Fruit fly (Drosophila melanogaster): ENCODE measurements around the gene Lsd-2.

The Lsd-2 gene

dm6 chrX:15076606-15077005, 586 bp upstream of the Lsd-2 start:
- TF ChIP-seq CG12768 (GFP tag; optimal IDR thresholded peaks at IDR 0.05) (no peak), Hr96 (GFP tag; optimal IDR thresholded peaks at IDR 0.05) (no peak), Mnt (GFP tag; optimal IDR thresholded peaks at IDR 0.05) (no peak), tj (GFP tag; optimal IDR thresholded peaks at IDR 0.05) (no peak), Clk (GFP tag; optimal IDR thresholded peaks at IDR 0.05) (no peak), ovo (GFP tag; optimal IDR thresholded peaks at IDR 0.05) (no peak), bab1 (GFP tag; optimal IDR thresholded peaks at IDR 0.05) (no peak), CG11617 (GFP tag; optimal IDR thresholded peaks at IDR 0.05) (no peak)

DNA sequence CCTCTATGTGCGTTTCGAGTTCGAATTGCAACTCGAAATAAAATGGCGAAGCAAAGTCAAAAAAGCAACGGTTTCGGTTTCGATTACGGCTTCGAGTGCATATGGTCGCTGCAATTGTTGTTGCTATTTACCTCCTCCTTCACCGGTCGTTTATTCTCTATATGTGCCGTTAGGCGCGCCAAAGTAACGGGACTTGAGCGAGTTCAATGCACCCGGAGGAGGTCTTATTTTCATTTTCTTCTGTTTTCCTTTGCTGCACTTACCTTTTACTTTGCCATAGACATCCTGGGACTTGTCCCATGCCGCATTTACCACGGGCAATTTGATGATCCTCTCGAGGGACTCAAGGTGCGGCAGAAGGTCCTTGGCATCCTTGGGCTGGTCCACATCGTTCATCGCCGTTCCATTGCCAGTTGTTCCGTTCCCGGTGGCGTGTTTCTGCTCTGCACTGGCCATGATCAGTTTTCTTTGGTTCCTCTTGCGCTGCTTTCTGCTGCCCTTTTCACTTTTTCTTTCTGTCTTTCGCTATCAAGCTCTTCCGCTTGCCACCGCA, 459 bp downstream of the Lsd-2 start:
- TF ChIP-seq bab1 (GFP tag; optimal IDR thresholded peaks at IDR 0.05) (peak; percentile 69), pad (GFP tag; optimal IDR thresholded peaks at IDR 0.05) (peak; percentile 89), tj (GFP tag; optimal IDR thresholded peaks at IDR 0.05) (peak; percentile 96), Crg-1 (GFP tag; optimal IDR thresholded peaks at IDR 0.05) (no peak), ovo (GFP tag; optimal IDR thresholded peaks at IDR 0.05) (peak; percentile 100), CG11617 (GFP tag; optimal IDR thresholded peaks at IDR 0.05) (no peak), CG7045 (GFP tag; optimal IDR thresholded peaks at IDR 0.05) (no peak)

DNA sequence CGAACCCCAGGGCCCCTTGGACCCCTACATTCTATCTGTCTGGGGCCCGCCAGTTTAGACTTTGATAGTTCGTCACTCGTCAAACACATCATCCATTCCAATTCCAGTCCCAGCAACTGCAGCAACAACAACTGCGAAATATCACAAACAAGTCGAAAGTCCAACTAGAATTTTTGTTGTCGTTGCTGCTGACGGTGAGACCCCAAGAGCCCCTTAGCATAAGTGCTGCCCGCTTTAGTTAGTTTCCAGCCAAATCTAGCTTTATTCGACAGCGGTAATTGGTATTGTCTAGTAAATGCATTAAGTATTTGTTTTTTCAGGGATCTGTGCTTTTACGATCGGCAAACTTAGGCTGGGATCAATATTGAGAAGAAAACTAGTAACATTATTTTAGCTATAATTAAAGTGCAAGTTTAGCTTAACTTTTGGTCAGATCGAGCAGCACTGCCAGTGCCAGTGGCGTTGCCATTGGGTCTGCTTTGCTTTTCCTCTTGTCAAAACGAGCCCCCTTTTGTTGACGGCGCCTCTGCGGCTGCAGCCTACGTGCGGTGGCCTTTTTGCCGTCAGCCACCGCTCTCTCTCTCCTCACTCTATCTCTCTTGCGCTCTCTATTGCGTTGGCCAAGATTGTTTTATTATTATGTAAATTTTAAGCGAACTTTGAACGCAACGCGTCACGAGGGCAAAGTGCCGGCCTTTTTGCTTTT, 1.2 kb downstream of the Lsd-2 start:
- TF ChIP-seq tj (GFP tag; optimal IDR thresholded peaks at IDR 0.05) = peak; percentile 71
- TF ChIP-seq CG12768 (GFP tag; optimal IDR thresholded peaks at IDR 0.05) = peak; percentile 77
- TF ChIP-seq CG1620 (GFP tag; optimal IDR thresholded peaks at IDR 0.05) = peak; percentile 88
- peak; percentile 98 for TF ChIP-seq kay (GFP tag; ENCODE audit: borderline replicate concordance)
- TF ChIP-seq CG11617 (GFP tag; optimal IDR thresholded peaks at IDR 0.05) = peak; percentile 93
- TF ChIP-seq Hr96 (GFP tag; optimal IDR thresholded peaks at IDR 0.05) = peak; percentile 91
- peak; percentile 84 for TF ChIP-seq CG5204 (GFP tag; optimal IDR thresholded peaks at IDR 0.05)
- no peak for TF ChIP-seq cnc (optimal IDR thresholded peaks at IDR 0.05)
- TF ChIP-seq ovo (GFP tag; optimal IDR thresholded peaks at IDR 0.05) = peak; percentile 59
- TF ChIP-seq CG7045 (GFP tag; optimal IDR thresholded peaks at IDR 0.05) = peak; percentile 70
- TF ChIP-seq cic (GFP tag; optimal IDR thresholded peaks at IDR 0.05) = peak; percentile 75
- TF ChIP-seq pad (GFP tag; optimal IDR thresholded peaks at IDR 0.05) = peak; percentile 56
- peak; percentile 84 for TF ChIP-seq Crg-1 (GFP tag; optimal IDR thresholded peaks at IDR 0.05)
- TF ChIP-seq CG14711 (tag; optimal IDR thresholded peaks at IDR 0.05) = peak; percentile 73
- peak; percentile 78 for TF ChIP-seq toe (GFP tag; optimal IDR thresholded peaks at IDR 0.05)
- TF ChIP-seq CG7101 (tag; optimal IDR thresholded peaks at IDR 0.05) = peak; percentile 87
- TF ChIP-seq bab1 (GFP tag; optimal IDR thresholded peaks at IDR 0.05) = peak; percentile 74
- TF ChIP-seq Clk (GFP tag; optimal IDR thresholded peaks at IDR 0.05) = peak; percentile 40
- TF ChIP-seq Mnt (GFP tag; optimal IDR thresholded peaks at IDR 0.05) = peak; percentile 75
- TF ChIP-seq CG33017 (tag; optimal IDR thresholded peaks at IDR 0.05) = peak; percentile 39

dm6 chrX:15070811-15071479, 5.1 kb downstream of the Lsd-2 start:
- TF ChIP-seq ovo (GFP tag; optimal IDR thresholded peaks at IDR 0.05) = peak; percentile 55
- TF ChIP-seq CG7045 (GFP tag; optimal IDR thresholded peaks at IDR 0.05) = no peak
- TF ChIP-seq cic (GFP tag; optimal IDR thresholded peaks at IDR 0.05) = peak; percentile 50
- TF ChIP-seq kay (GFP tag; ENCODE audit: borderline replicate concordance) = peak; percentile 15
- TF ChIP-seq CG14711 (tag; optimal IDR thresholded peaks at IDR 0.05) = no peak
- peak; percentile 27 for TF ChIP-seq CG11617 (GFP tag; optimal IDR thresholded peaks at IDR 0.05)
- TF ChIP-seq pad (GFP tag; optimal IDR thresholded peaks at IDR 0.05) = no peak
- peak; percentile 23 for TF ChIP-seq bab1 (GFP tag; optimal IDR thresholded peaks at IDR 0.05)
- TF ChIP-seq cnc (optimal IDR thresholded peaks at IDR 0.05) = no peak
- peak; percentile 19 for TF ChIP-seq CG7101 (tag; optimal IDR thresholded peaks at IDR 0.05)
- no peak for TF ChIP-seq CG1620 (GFP tag; optimal IDR thresholded peaks at IDR 0.05)
- TF ChIP-seq Hr96 (GFP tag; optimal IDR thresholded peaks at IDR 0.05) = no peak
- TF ChIP-seq Mnt (GFP tag; optimal IDR thresholded peaks at IDR 0.05) = peak; percentile 46
- TF ChIP-seq tj (GFP tag; optimal IDR thresholded peaks at IDR 0.05) = peak; percentile 12
- TF ChIP-seq CG12768 (GFP tag; optimal IDR thresholded peaks at IDR 0.05) = peak; percentile 39
- no peak for TF ChIP-seq toe (GFP tag; optimal IDR thresholded peaks at IDR 0.05)
- TF ChIP-seq Clk (GFP tag; optimal IDR thresholded peaks at IDR 0.05) = no peak
- TF ChIP-seq CG33017 (tag; optimal IDR thresholded peaks at IDR 0.05) = no peak
- no peak for TF ChIP-seq CG5204 (GFP tag; optimal IDR thresholded peaks at IDR 0.05)
- no peak for TF ChIP-seq Crg-1 (GFP tag; optimal IDR thresholded peaks at IDR 0.05)

DNA sequence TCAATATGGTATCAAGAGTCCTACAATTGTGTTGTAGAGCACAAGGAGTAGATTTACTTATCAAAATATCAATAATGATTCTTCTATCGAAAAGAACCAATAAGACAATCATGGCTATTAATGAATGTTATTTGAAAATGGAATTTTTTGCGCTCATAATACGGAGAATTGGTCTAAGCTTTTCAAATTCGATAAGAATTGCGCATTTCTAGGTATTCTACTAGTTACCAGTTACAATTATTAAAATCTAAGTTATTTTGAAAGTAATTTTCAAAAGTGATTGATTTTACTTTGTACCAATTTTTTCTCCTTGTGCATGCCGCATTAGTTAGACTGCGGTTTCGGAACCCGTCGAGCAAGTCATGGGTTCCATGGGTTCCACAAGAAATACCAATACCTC, 5.9 kb downstream of the Lsd-2 start:
- TF ChIP-seq CG7101 (tag; optimal IDR thresholded peaks at IDR 0.05) = no peak
- TF ChIP-seq kay (GFP tag; ENCODE audit: borderline replicate concordance) = peak; percentile 0

DNA sequence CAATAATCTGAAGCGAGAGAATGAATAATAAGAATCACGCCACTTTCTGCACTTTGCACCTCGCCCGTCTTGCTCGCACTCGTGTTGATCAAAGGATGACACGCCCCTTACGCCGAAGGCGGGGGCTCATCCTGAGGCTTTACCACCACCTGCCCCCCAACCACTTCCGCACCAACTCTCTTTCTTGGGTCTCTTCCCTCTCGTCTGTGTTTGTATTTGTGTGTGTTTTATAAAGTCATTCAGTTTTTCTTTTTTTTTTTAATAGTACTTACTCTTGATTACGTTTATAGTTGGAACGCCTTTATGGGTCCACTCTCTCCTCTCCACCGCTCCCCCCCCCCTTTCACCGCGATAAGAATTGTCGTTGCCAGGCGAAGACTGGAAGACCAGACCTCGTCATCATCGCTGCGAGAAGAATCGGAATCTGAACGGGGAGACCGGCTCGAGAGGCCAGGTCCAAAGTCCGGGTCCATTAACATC, 6.6 kb downstream of the Lsd-2 start:
- TF ChIP-seq Clk (GFP tag; optimal IDR thresholded peaks at IDR 0.05) (peak; percentile 71), ovo (GFP tag; optimal IDR thresholded peaks at IDR 0.05) (peak; percentile 75), tj (GFP tag; optimal IDR thresholded peaks at IDR 0.05) (peak; percentile 88), bab1 (GFP tag; optimal IDR thresholded peaks at IDR 0.05) (peak; percentile 98), CG7101 (tag; optimal IDR thresholded peaks at IDR 0.05) (peak; percentile 95), cnc (optimal IDR thresholded peaks at IDR 0.05) (no peak), CG11617 (GFP tag; optimal IDR thresholded peaks at IDR 0.05) (peak; percentile 90), CG12768 (GFP tag; optimal IDR thresholded peaks at IDR 0.05) (peak; percentile 98), pad (GFP tag; optimal IDR thresholded peaks at IDR 0.05) (peak; percentile 82), Crg-1 (GFP tag; optimal IDR thresholded peaks at IDR 0.05) (peak; percentile 88), kay (GFP tag; ENCODE audit: borderline replicate concordance) (peak; percentile 95), cic (GFP tag; optimal IDR thresholded peaks at IDR 0.05) (peak; percentile 96), CG1620 (GFP tag; optimal IDR thresholded peaks at IDR 0.05) (peak; percentile 80), CG14711 (tag; optimal IDR thresholded peaks at IDR 0.05) (peak; percentile 91), CG7045 (GFP tag; optimal IDR thresholded peaks at IDR 0.05) (peak; percentile 89), CG5204 (GFP tag; optimal IDR thresholded peaks at IDR 0.05) (peak; percentile 66), Hr96 (GFP tag; optimal IDR thresholded peaks at IDR 0.05) (peak; percentile 83), toe (GFP tag; optimal IDR thresholded peaks at IDR 0.05) (peak; percentile 64), Mnt (GFP tag; optimal IDR thresholded peaks at IDR 0.05) (peak; percentile 84), CG33017 (tag; optimal IDR thresholded peaks at IDR 0.05) (peak; percentile 88)
